Worm (Caenorhabditis elegans) whole organism, early embryonic: ENCODE measurements around the gene E02H4.2.

Experiments used
- ama-1 ChIP-seq: fragments of 150-350 bp; optimal IDR thresholded peaks from 2 replicates; lab custom pipeline; 2014
- ceh-36 ChIP-seq: sonication (generic microtip); optimal IDR thresholded peaks from 2 replicates; lab custom pipeline; 2016; ENCODE audit warnings: missing genetic modification characterization, inconsistent platforms, missing compliant biosample characterization
- sea-1 ChIP-seq: fragments of 200-800 bp; sonication (Bioruptor generic); conservative IDR thresholded peaks from 2 replicates; pipeline ENCODE4 v1.3.6; 2022; ENCODE audit warnings: missing genetic modification characterization, missing compliant biosample characterization

ce11 chrX:14327398-14327797, 46.0 kb upstream of the E02H4.2 start, which contains the start of gene C11H1.7:
- TF ChIP-seq sea-1, result no peak
- TF ChIP-seq ama-1 (lab: Kevin White, UChicago), result no peak
- no peak for TF ChIP-seq ceh-36 (tag; lab: Kevin White, UChicago)
